Fruit fly (Drosophila melanogaster): ENCODE results near the gene CG31546.

CG31546 gene

DNA sequence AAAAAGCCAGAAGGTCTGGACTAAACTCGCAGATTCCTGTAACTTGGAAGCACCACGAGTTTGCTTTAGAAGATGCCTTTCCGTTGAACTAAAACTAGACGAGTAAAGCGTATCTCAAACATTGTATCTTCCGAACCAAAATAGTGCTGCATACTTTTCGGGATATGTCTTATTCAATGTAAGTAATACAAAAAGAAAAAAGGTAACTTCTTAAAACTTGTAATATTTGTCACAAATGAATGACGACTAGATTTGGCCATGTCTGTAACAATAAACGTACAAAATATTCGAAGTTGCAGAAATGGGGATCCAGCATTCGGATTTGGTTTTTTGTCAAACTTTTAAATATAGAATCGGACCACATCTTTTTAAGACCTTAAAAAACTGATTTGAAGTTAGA is 40.5 kb downstream of the CG31546 start:
- TF ChIP-seq ey (GFP tag; optimal IDR thresholded peaks at IDR 0.05) (no peak), CrebA (GFP tag; optimal IDR thresholded peaks at IDR 0.05; ENCODE audit: borderline replicate concordance) (no peak), dmrt93B (GFP tag; optimal IDR thresholded peaks at IDR 0.05) (no peak), br (GFP tag; optimal IDR thresholded peaks at IDR 0.05) (no peak), h (GFP tag; optimal IDR thresholded peaks at IDR 0.05) (no peak), N (GFP tag; optimal IDR thresholded peaks at IDR 0.05) (peak; percentile 3), jim (GFP tag; optimal IDR thresholded peaks at IDR 0.05) (no peak), HLH106 (tag; optimal IDR thresholded peaks at IDR 0.05) (no peak), foxo (GFP tag; optimal IDR thresholded peaks at IDR 0.05) (no peak), dl (GFP tag; optimal IDR thresholded peaks at IDR 0.05; ENCODE audit: insufficient read depth in 1 of 2, partially characterized antibody in 2 of 2) (no peak), Myc (optimal IDR thresholded peaks at IDR 0.05) (peak; percentile 31), Hr83 (GFP tag; optimal IDR thresholded peaks at IDR 0.05; ENCODE audit: poor library complexity, severe bottlenecking) (no peak)

DNA sequence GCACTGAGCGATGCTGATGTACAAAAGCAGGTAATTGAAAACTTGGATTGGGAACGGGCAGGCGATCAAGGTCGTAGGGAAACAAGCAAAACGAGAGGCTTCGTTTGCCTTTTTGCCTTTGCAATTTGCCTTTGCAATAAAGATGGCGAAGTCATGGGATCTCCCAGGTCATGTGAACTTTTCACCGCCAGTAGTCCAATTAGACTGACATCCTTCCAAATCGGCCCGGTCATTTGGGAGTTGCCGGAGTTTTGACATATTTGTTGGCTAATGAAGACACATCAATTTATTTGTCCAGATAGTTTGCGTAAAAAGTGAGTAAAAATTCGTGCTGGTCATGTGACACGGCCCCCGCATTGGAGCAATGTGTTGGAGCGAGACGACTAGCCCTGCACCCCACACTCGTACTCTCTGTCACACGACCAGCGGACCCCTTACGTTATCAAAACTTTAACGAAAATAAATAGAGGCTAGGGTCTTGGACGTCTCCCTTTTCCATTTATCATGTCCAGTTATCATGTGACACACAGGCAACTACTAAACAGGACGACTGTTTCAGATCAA is 43.3 kb downstream of the CG31546 start:
- TF ChIP-seq pan (optimal IDR thresholded peaks at IDR 0.05) (no peak), Rel (GFP tag; optimal IDR thresholded peaks at IDR 0.05) (no peak), Rel (tag; optimal IDR thresholded peaks at IDR 0.05) (peak; percentile 44)

DNA sequence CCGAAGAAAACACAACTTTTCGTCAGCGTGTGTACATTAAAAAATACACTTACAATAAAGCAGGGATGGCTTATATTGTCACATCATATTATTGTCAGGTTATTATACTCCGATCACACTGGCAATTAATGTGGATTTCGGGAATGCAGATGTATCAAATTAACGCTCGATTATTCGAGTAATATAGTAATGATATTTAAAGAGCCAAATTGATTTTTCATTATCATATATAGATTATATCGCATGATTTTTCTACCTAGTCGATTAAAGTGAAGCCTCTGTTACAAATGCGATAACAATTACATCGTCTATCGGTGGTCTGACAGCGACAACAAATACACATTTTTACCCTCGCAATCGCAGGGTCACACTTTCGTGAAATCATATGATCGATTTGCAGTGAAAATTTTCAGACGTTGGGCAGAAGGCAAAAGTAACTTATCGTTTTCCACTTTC is 44.0 kb downstream of the CG31546 start, which contains the start of the genes noi and Vha26:
Gene noi (minus strand): TSS at position 62 of the 456 bp plus-strand sequence.
Gene Vha26 (plus strand): TSS at position 366 of the 456 bp plus-strand sequence.
- TF ChIP-seq N (GFP tag; optimal IDR thresholded peaks at IDR 0.05): peak; percentile 96
- no peak for TF ChIP-seq Hnf4 (GFP tag; optimal IDR thresholded peaks at IDR 0.05)
- TF ChIP-seq psq (GFP tag; optimal IDR thresholded peaks at IDR 0.05): peak; percentile 17
- peak; percentile 10 for TF ChIP-seq Abd-B (GFP tag; optimal IDR thresholded peaks at IDR 0.05)
- TF ChIP-seq Hr78 (GFP tag; optimal IDR thresholded peaks at IDR 0.05): peak; percentile 80
- peak; percentile 17 for TF ChIP-seq sv (GFP tag; optimal IDR thresholded peaks at IDR 0.05)
- no peak for TF ChIP-seq Rel (GFP tag; optimal IDR thresholded peaks at IDR 0.05)
- TF ChIP-seq Rel (tag; optimal IDR thresholded peaks at IDR 0.05): peak; percentile 24
- peak; percentile 22 for TF ChIP-seq ey (GFP tag; optimal IDR thresholded peaks at IDR 0.05)
- peak; percentile 35 for TF ChIP-seq CG9705 (GFP tag; optimal IDR thresholded peaks at IDR 0.05)
- TF ChIP-seq HLH106 (tag; optimal IDR thresholded peaks at IDR 0.05): peak; percentile 60
- peak; percentile 61 for TF ChIP-seq woc (GFP tag; optimal IDR thresholded peaks at IDR 0.05)
- TF ChIP-seq CrebA (GFP tag; optimal IDR thresholded peaks at IDR 0.05; ENCODE audit: borderline replicate concordance): no peak
- peak; percentile 19 for TF ChIP-seq Sp1 (GFP tag; optimal IDR thresholded peaks at IDR 0.05)
- peak; percentile 12 for TF ChIP-seq rgr (GFP tag; optimal IDR thresholded peaks at IDR 0.05)
- no peak for TF ChIP-seq Myc (optimal IDR thresholded peaks at IDR 0.05)
- TF ChIP-seq CG32264 (GFP tag; optimal IDR thresholded peaks at IDR 0.05): peak; percentile 4
- TF ChIP-seq Hr83 (GFP tag; optimal IDR thresholded peaks at IDR 0.05; ENCODE audit: poor library complexity, severe bottlenecking): no peak
- TF ChIP-seq foxo (GFP tag; optimal IDR thresholded peaks at IDR 0.05): peak in 1 of 2 experiments; percentile 25
- no peak for TF ChIP-seq Dif (GFP tag; optimal IDR thresholded peaks at IDR 0.05; ENCODE audit: partially characterized antibody)

DNA sequence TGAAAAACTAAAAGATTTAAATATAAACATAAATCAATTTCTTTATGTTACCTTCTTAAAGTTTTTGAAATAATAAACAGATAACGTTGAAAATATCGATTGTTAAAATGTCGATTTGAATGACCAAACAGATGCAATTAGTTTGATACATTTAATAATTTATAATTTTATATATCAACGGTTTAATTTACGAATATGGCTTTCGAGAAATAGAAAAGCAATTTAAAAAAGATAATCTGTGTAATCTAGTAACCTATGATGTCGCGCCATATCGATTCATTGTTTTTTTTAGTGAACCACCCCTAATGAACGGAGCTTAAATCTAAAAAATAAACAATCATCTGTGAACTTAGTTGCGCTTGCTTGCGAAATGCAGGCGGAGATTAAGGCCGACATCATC is 46.9 kb downstream of the CG31546 start, which contains the start of gene PolZ2:
Gene PolZ2 (plus strand): TSS at position 301 of the 400 bp plus-strand sequence.
- TF ChIP-seq Dif (GFP tag; optimal IDR thresholded peaks at IDR 0.05; ENCODE audit: partially characterized antibody) (no peak), fru (GFP tag; optimal IDR thresholded peaks at IDR 0.05) (no peak), ey (GFP tag; optimal IDR thresholded peaks at IDR 0.05) (no peak), Mio (GFP tag; optimal IDR thresholded peaks at IDR 0.05) (no peak), lola (GFP tag; optimal IDR thresholded peaks at IDR 0.05) (no peak), sv (GFP tag; optimal IDR thresholded peaks at IDR 0.05) (no peak), jim (GFP tag; optimal IDR thresholded peaks at IDR 0.05) (no peak), Hr78 (GFP tag; optimal IDR thresholded peaks at IDR 0.05) (no peak), OdsH (GFP tag; optimal IDR thresholded peaks at IDR 0.05) (no peak), Jra (GFP tag; optimal IDR thresholded peaks at IDR 0.05) (no peak)
